Worm (Caenorhabditis elegans): ENCODE measurements around the gene nhr-12.

Gene nhr-12

ce11 chrV:10107309-10107708 is 23.5 kb upstream of the nhr-12 start, which contains the start of gene C08B6.11:
TSS of gene C08B6.11 (plus strand) at chrV:10107609.
- TF ChIP-seq B0336.3 (GFP tag; IDR thresholded peaks at IDR 0.05) (no peak), madf-8 (GFP tag; conservative IDR thresholded peaks at IDR 0.05) (no peak), ztf-26 (tag; optimal IDR thresholded peaks at IDR 0.05) (no peak), C06A6.2 (GFP tag; conservative IDR thresholded peaks at IDR 0.05) (no peak), ceh-91 (GFP tag; IDR thresholded peaks at IDR 0.05) (no peak), dox-1 (GFP tag; IDR thresholded peaks at IDR 0.05) (no peak), chd-7 (tag; optimal IDR thresholded peaks at IDR 0.05) (no peak), ekl-4 (GFP tag; IDR thresholded peaks at IDR 0.05) (no peak), ztf-28 (GFP tag; IDR thresholded peaks at IDR 0.05) (no peak), bed-1 (GFP tag; IDR thresholded peaks at IDR 0.05) (no peak), mcd-1 (GFP tag; IDR thresholded peaks at IDR 0.05) (no peak), F52B5.7 (tag; optimal IDR thresholded peaks at IDR 0.05) (no peak)

ce11 chrV:10105412-10105811 is 21.6 kb upstream of the nhr-12 start, which contains the start of gene C08B6.2:
TSS of gene C08B6.2 (plus strand) at chrV:10105712.
- TF ChIP-seq atf-7 (tag; optimal IDR thresholded peaks at IDR 0.05): no peak
- TF ChIP-seq T26A5.8 (tag; optimal IDR thresholded peaks at IDR 0.05): no peak
- TF ChIP-seq Y67H2A.10 (GFP tag; conservative IDR thresholded peaks at IDR 0.05): no peak
- TF ChIP-seq lin-26 (GFP tag; IDR thresholded peaks at IDR 0.05): no peak
- TF ChIP-seq F22D6.2 (tag; optimal IDR thresholded peaks at IDR 0.05): no peak
- TF ChIP-seq F37B4.10 (GFP tag; IDR thresholded peaks at IDR 0.05): no peak
- no peak for TF ChIP-seq lin-40 (tag; optimal IDR thresholded peaks at IDR 0.05)
- no peak for TF ChIP-seq K12H6.12 (tag; optimal IDR thresholded peaks at IDR 0.05)
- no peak for TF ChIP-seq pha-4 (tag; optimal IDR thresholded peaks at IDR 0.05)
- TF ChIP-seq Y79H2A.3 (GFP tag; conservative IDR thresholded peaks at IDR 0.05): no peak
- TF ChIP-seq athp-1 (tag; optimal IDR thresholded peaks at IDR 0.05): no peak
- no peak for TF ChIP-seq nfya-2 (GFP tag; IDR thresholded peaks at IDR 0.05)
- TF ChIP-seq tbx-9 (tag; optimal IDR thresholded peaks at IDR 0.05; ENCODE audit: borderline replicate concordance): no peak

ce11 chrV:10104785-10105310 is 21.0 kb upstream of the nhr-12 start, which contains the start of gene ugt-17:
TSS of gene ugt-17 (minus strand) at chrV:10104964.
- no peak for TF ChIP-seq snpc-4 (GFP tag; optimal IDR thresholded peaks at IDR 0.05)
- peak in 1 of 4 experiments; percentile 8 for TF ChIP-seq snpc-4 (tag; optimal IDR thresholded peaks at IDR 0.05)
- peak; percentile 74 for TF ChIP-seq nhr-80 (tag; optimal IDR thresholded peaks at IDR 0.05)
- no peak for TF ChIP-seq lin-40 (tag; optimal IDR thresholded peaks at IDR 0.05)

- TF ChIP-seq dpff-1 (tag; optimal IDR thresholded peaks at IDR 0.05) (no peak), rec-8 (tag; optimal IDR thresholded peaks at IDR 0.05) (no peak), nhr-80 (tag; optimal IDR thresholded peaks at IDR 0.05) (peak; percentile 9)
These were observed 20.0 kb upstream of the nhr-12 start for ce11 chrV:10103811-10104210.

- TF ChIP-seq ztf-28 (GFP tag; IDR thresholded peaks at IDR 0.05): no peak
- TF ChIP-seq attf-5 (GFP tag; optimal IDR thresholded peaks at IDR 0.05): no peak
- TF ChIP-seq hmg-20 (GFP tag; IDR thresholded peaks at IDR 0.05): no peak
- no peak for TF ChIP-seq C06A6.2 (GFP tag; conservative IDR thresholded peaks at IDR 0.05)
- TF ChIP-seq aptf-2 (GFP tag; conservative IDR thresholded peaks at IDR 0.05): no peak
- TF ChIP-seq hlh-12 (tag; optimal IDR thresholded peaks at IDR 0.05): no peak
- no peak for TF ChIP-seq dox-1 (GFP tag; IDR thresholded peaks at IDR 0.05)
- TF ChIP-seq nfya-1 (tag; optimal IDR thresholded peaks at IDR 0.05; ENCODE audit: borderline replicate concordance, insufficient read depth): no peak
- no peak for TF ChIP-seq tbx-9 (tag; optimal IDR thresholded peaks at IDR 0.05; ENCODE audit: borderline replicate concordance)
- no peak for TF ChIP-seq ztf-18 (tag; optimal IDR thresholded peaks at IDR 0.05)
These were observed 18.1 kb upstream of the nhr-12 start, which contains the start of gene C08B6.14 for ce11 chrV:10101916-10102315. TSS of gene C08B6.14 (minus strand) at chrV:10102016.

Measured in whole organism, young adult.